Worm (Caenorhabditis elegans) whole organism, early embryonic: ENCODE results near the gene dyf-4.

Experiments used
- aly-1 ChIP-seq: sonication (generic microtip); optimal IDR thresholded peaks from 2 replicates; lab custom pipeline; 2016; ENCODE audit warnings: missing genetic modification characterization, missing compliant biosample characterization
- ceh-13 ChIP-seq: fragments of 200-800 bp; sonication (Bioruptor generic); optimal IDR thresholded peaks from 2 replicates; lab custom pipeline; 2018; ENCODE audit warnings: mild to moderate bottlenecking, missing genetic modification characterization, missing compliant biosample characterization
- flt-1 ChIP-seq: fragments of 200-800 bp; sonication (Bioruptor generic); IDR thresholded peaks from 2 replicates; pipeline ENCODE4 v1.3.6; 2022; ENCODE audit warnings: missing genetic modification characterization, missing compliant biosample characterization

DNA sequence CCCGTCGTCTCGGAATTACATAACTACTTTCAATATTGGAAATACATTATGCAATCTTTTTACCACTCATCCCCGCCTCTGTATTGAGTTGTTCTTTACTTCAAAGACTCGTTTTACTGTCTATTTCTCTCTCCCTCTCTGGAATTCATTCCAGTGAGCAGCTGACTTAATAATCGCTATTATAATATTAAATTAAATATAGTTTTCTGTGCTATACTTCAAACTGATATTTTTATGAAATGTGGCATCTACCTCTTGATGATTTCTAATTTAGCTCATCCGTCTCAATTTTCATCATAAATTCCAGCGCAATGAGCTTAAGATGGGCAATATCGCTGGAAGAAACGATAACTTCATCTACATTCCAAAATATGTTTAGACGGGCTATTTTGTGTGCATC lies 22.0 kb downstream of the dyf-4 start, which contains the start of gene T28H10.1:
- TF ChIP-seq ceh-13 (no peak), flt-1 (GFP tag; lab: Robert Waterston, UW) (no peak), aly-1 (tag; lab: Kevin White, UChicago) (no peak)
